Fruit fly (Drosophila melanogaster): ENCODE results near the gene CG11722.
A peak's percentile ranks its signal among the peaks of the same experiment; 100 is the strongest.

The CG11722 gene

dm6 chr3R:10084914-10085313 is 39.6 kb upstream of the CG11722 start (continued):
- TF ChIP-seq CG15073 (GFP tag; optimal IDR thresholded peaks at IDR 0.05), result no peak
- no peak for TF ChIP-seq kah (GFP tag; optimal IDR thresholded peaks at IDR 0.05)
- TF ChIP-seq tin (GFP tag; optimal IDR thresholded peaks at IDR 0.05), result peak; percentile 2
- TF ChIP-seq Dek (tag; optimal IDR thresholded peaks at IDR 0.05), result peak; percentile 34
- no peak for TF ChIP-seq pita (GFP tag; optimal IDR thresholded peaks at IDR 0.05)
- no peak for TF ChIP-seq Sin3A (optimal IDR thresholded peaks at IDR 0.05)
- TF ChIP-seq Mad (GFP tag; optimal IDR thresholded peaks at IDR 0.05), result no peak
- no peak for TF ChIP-seq GATAe (GFP tag; conservative IDR thresholded peaks at IDR 0.05)
- TF ChIP-seq CG15269 (tag; optimal IDR thresholded peaks at IDR 0.05), result peak; percentile 35
- TF ChIP-seq Eip74EF (GFP tag; optimal IDR thresholded peaks at IDR 0.05), result no peak
- no peak for TF ChIP-seq onecut (GFP tag; IDR thresholded peaks at IDR 0.05)
- TF ChIP-seq da (GFP tag; optimal IDR thresholded peaks at IDR 0.05), result no peak
- no peak for TF ChIP-seq hth (optimal IDR thresholded peaks at IDR 0.05)
- TF ChIP-seq CG15479 (GFP tag; optimal IDR thresholded peaks at IDR 0.05), result no peak
- TF ChIP-seq MESR4 (GFP tag; optimal IDR thresholded peaks at IDR 0.05), result no peak
- no peak for TF ChIP-seq inv (GFP tag; IDR thresholded peaks at IDR 0.05; ENCODE audit: partially characterized antibody)
- TF ChIP-seq CG11504 (tag; optimal IDR thresholded peaks at IDR 0.05), result peak; percentile 42
- peak; percentile 41; the same call in 1 of the 2 replicates for TF ChIP-seq E2f1 (GFP tag; IDR thresholded peaks at IDR 0.05)
- TF ChIP-seq Myb (GFP tag; optimal IDR thresholded peaks at IDR 0.05), result peak; percentile 25
- no peak for TF ChIP-seq usp (GFP tag; optimal IDR thresholded peaks at IDR 0.05)
- TF ChIP-seq Optix (GFP tag; IDR thresholded peaks at IDR 0.05), result no peak
- no peak for TF ChIP-seq abd-A (tag; optimal IDR thresholded peaks at IDR 0.05)
- TF ChIP-seq CG10147 (GFP tag; optimal IDR thresholded peaks at IDR 0.05), result peak; percentile 66
- no peak for TF ChIP-seq gcm2 (GFP tag; optimal IDR thresholded peaks at IDR 0.05)
- TF ChIP-seq NK7.1 (GFP tag; optimal IDR thresholded peaks at IDR 0.05), result no peak
- peak; percentile 59 for TF ChIP-seq corto (GFP tag; optimal IDR thresholded peaks at IDR 0.05)
- peak; percentile 36; the same call in 1 of the 3 replicates for TF ChIP-seq gce (GFP tag; IDR thresholded peaks at IDR 0.05)
- TF ChIP-seq CG13424 (tag; optimal IDR thresholded peaks at IDR 0.05), result peak; percentile 14
- TF ChIP-seq Side (GFP tag; optimal IDR thresholded peaks at IDR 0.05), result no peak
- no peak for TF ChIP-seq CG4820 (GFP tag; optimal IDR thresholded peaks at IDR 0.05)
- no peak for TF ChIP-seq CG10654 (GFP tag; optimal IDR thresholded peaks at IDR 0.05)
- peak; percentile 38; the same call in 1 of the 2 replicates for TF ChIP-seq MBD-R2 (GFP tag; IDR thresholded peaks at IDR 0.05)
- no peak for TF ChIP-seq Hr78 (GFP tag; optimal IDR thresholded peaks at IDR 0.05)
- 0 out of 2 replicates have a peak, but pooled peaks have one; percentile 67 for TF ChIP-seq CG16779 (GFP tag; IDR thresholded peaks at IDR 0.05)
- peak; percentile 49; the same call in 1 of the 2 replicates for TF ChIP-seq Ada2b (GFP tag; IDR thresholded peaks at IDR 0.05)
- TF ChIP-seq luna (GFP tag; optimal IDR thresholded peaks at IDR 0.05), result peak; percentile 35
- no peak for TF ChIP-seq twi (tag; optimal IDR thresholded peaks at IDR 0.05)
- peak; percentile 50 for TF ChIP-seq D19B (GFP tag; optimal IDR thresholded peaks at IDR 0.05)
- no peak for TF ChIP-seq CG4730 (GFP tag; IDR thresholded peaks at IDR 0.05)
- TF ChIP-seq slou (GFP tag; optimal IDR thresholded peaks at IDR 0.05), result no peak
- no peak for TF ChIP-seq bowl (GFP tag; IDR thresholded peaks at IDR 0.05)
- TF ChIP-seq CG12659 (GFP tag; optimal IDR thresholded peaks at IDR 0.05), result peak; percentile 40
- TF ChIP-seq CG8359 (GFP tag; optimal IDR thresholded peaks at IDR 0.05; ENCODE audit: borderline replicate concordance), result no peak
- no peak for TF ChIP-seq Jarid2 (GFP tag; optimal IDR thresholded peaks at IDR 0.05)
- TF ChIP-seq lmd (GFP tag; IDR thresholded peaks at IDR 0.05), result peak; percentile 65; the same call in 1 of the 2 replicates
- TF ChIP-seq kni (GFP tag; optimal IDR thresholded peaks at IDR 0.05), result no peak
- no peak for TF ChIP-seq Spps (tag; optimal IDR thresholded peaks at IDR 0.05)
- TF ChIP-seq sob (GFP tag; IDR thresholded peaks at IDR 0.05), result peak; percentile 53
- TF ChIP-seq CTCF (GFP tag; optimal IDR thresholded peaks at IDR 0.05), result no peak
- TF ChIP-seq CG30403 (GFP tag; optimal IDR thresholded peaks at IDR 0.05), result peak; percentile 49
- no peak for TF ChIP-seq tll (GFP tag; optimal IDR thresholded peaks at IDR 0.05)
- no peak for TF ChIP-seq pb (GFP tag; optimal IDR thresholded peaks at IDR 0.05)

Measured in whole organism, embryonic.